Worm (Caenorhabditis elegans): Measurements from ENCODE around the gene ain-1.
A peak's percentile ranks its signal among the peaks of the same experiment; 100 is the strongest.

ain-1 gene

DNA sequence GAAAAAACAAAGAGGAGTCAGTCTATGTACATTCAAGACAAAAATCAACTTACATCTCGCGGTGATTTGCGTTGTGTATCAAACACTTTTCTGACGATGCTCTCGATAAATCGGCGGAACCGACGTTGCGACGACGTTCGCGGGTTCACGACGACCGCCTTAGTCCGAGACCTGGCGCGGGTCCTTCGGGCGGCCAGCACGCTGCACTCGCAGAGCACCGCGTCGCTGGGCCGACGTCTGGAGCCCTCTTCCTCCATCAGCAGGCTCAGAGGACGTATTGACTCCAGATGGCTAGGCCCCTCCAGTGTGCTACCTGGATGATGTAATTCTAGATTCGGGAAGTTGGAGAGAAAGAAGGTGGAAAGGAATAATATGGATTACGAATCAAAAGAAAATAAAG, 30.0 kb downstream of the ain-1 start:
- no peak for TF ChIP-seq ceh-82 (tag; optimal IDR thresholded peaks at IDR 0.05)
- TF ChIP-seq ama-1 (optimal IDR thresholded peaks at IDR 0.05) = no peak
- no peak for TF ChIP-seq nhr-76 (tag; optimal IDR thresholded peaks at IDR 0.05)
- TF ChIP-seq elt-1 (tag; optimal IDR thresholded peaks at IDR 0.05) = no peak
- no peak for TF ChIP-seq fkh-2 (tag; optimal IDR thresholded peaks at IDR 0.05)
- no peak for TF ChIP-seq hmg-11 (tag; optimal IDR thresholded peaks at IDR 0.05)
- TF ChIP-seq skn-1 (tag; optimal IDR thresholded peaks at IDR 0.05) = no peak
- TF ChIP-seq tbx-2 (tag; optimal IDR thresholded peaks at IDR 0.05) = no peak
- TF ChIP-seq ZK546.5 (tag; optimal IDR thresholded peaks at IDR 0.05) = no peak
- no peak for TF ChIP-seq daf-12 (tag; optimal IDR thresholded peaks at IDR 0.05)
- TF ChIP-seq nhr-237 (tag; optimal IDR thresholded peaks at IDR 0.05) = no peak
- no peak for TF ChIP-seq mml-1 (tag; optimal IDR thresholded peaks at IDR 0.05)
- TF ChIP-seq pqm-1 (tag; optimal IDR thresholded peaks at IDR 0.05) = no peak
- TF ChIP-seq nhr-25 (tag; optimal IDR thresholded peaks at IDR 0.05) = no peak
- TF ChIP-seq aly-2 (tag; optimal IDR thresholded peaks at IDR 0.05) = no peak
- no peak for TF ChIP-seq egl-5 (tag; optimal IDR thresholded peaks at IDR 0.05)
- no peak for TF ChIP-seq ceh-9 (tag; optimal IDR thresholded peaks at IDR 0.05)
- no peak for TF ChIP-seq mdl-1 (tag; optimal IDR thresholded peaks at IDR 0.05)
- TF ChIP-seq lin-39 (tag; optimal IDR thresholded peaks at IDR 0.05) = no peak
- TF ChIP-seq elt-3 (tag; optimal IDR thresholded peaks at IDR 0.05) = no peak

DNA sequence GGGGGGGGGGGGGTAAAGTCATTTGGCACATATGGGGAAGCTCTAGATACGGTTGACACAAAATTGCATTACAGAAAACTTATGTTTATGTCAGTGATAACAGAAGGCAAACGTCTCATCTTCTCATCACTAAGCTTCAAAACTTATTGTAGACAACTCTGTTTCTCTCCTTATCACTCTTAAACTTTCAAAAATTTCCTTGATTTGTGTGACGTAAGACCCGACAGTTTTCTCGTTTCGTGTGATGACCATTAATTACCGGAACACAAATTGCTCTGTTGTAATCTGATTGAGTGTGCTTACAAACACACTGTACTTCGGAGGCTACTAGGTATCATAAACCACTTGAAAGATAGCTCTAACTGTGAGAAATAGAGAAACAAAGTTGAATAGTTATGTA, 31.6 kb downstream of the ain-1 start:
- TF ChIP-seq ama-1 (optimal IDR thresholded peaks at IDR 0.05) (no peak), snpc-4 (tag; optimal IDR thresholded peaks at IDR 0.05) (no peak), elt-2 (tag; optimal IDR thresholded peaks at IDR 0.05) (peak; percentile 74), nhr-11 (tag; optimal IDR thresholded peaks at IDR 0.05) (no peak), pqm-1 (tag; optimal IDR thresholded peaks at IDR 0.05) (no peak)

DNA sequence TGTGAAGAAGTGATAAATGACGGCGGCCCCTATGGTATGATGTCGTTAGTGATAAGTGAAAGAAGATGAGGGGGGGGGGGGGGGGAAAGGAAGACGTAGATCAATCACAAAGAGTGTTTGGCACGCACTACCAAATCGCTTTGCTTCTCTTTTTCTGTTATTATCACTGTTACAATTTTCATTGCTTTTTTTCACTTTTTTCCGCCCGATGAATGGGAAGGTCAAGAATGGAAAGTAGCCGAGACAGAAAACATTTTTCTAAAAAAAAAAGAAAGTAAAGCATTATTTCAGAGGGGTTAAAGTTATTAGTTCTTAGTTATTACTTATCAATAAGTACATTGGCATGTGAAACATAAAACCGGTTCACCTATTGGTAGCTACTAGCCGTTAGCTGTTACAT, 34.0 kb downstream of the ain-1 start:
- TF ChIP-seq egl-27 (tag; optimal IDR thresholded peaks at IDR 0.05) = no peak
- no peak for TF ChIP-seq aly-2 (tag; optimal IDR thresholded peaks at IDR 0.05)
- TF ChIP-seq nhr-23 (tag; optimal IDR thresholded peaks at IDR 0.05) = peak; percentile 45
- TF ChIP-seq ceh-82 (tag; optimal IDR thresholded peaks at IDR 0.05) = no peak
- TF ChIP-seq ztf-11 (tag; optimal IDR thresholded peaks at IDR 0.05) = no peak

DNA sequence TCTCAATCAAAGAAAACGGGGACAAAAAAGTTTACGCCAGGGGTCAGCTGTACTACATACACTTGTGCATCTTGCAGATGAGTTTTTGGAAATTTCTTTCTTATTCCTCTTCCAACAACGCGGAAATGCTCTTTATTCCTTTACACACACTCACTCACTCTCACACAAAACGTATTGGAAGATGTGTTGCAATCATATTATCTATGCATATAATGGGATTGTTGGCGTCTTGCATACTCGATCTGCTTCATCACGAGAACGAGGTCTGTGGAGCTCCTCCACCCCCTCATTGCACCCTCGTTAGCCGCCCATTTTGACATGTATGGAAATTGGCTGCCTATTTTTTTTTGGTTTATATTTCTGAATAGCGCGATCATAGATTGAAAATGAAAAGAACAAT, 35.5 kb downstream of the ain-1 start:
- TF ChIP-seq snpc-4 (tag; optimal IDR thresholded peaks at IDR 0.05) = no peak
- TF ChIP-seq nhr-25 (tag; optimal IDR thresholded peaks at IDR 0.05) = no peak

DNA sequence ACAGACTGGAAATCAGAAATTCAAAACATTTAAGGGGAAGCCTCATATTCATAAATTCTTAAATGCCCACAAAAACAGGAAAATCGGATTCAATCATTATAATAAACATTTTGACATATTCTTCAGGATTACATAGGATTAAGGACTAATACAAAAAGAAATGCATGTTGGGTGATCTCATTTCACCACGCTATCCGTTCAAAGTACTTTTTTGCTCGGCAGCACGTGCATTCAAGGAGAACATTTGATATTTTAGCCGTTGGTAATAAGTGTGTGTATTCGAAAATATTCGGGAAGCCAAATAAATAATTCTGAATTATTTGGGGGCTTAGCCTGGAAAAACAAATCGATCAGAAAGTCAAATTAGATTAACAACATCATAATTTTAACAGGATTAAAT, 37.3 kb downstream of the ain-1 start:
- TF ChIP-seq eor-1 (tag; optimal IDR thresholded peaks at IDR 0.05) = no peak
- no peak for TF ChIP-seq ama-1 (optimal IDR thresholded peaks at IDR 0.05)
- TF ChIP-seq nhr-28 (tag; optimal IDR thresholded peaks at IDR 0.05) = no peak
- no peak for TF ChIP-seq fos-1 (tag; optimal IDR thresholded peaks at IDR 0.05)
- TF ChIP-seq pqm-1 (tag; optimal IDR thresholded peaks at IDR 0.05) = no peak
- no peak for TF ChIP-seq elt-3 (tag; optimal IDR thresholded peaks at IDR 0.05)
- TF ChIP-seq egl-5 (tag; optimal IDR thresholded peaks at IDR 0.05) = no peak

DNA sequence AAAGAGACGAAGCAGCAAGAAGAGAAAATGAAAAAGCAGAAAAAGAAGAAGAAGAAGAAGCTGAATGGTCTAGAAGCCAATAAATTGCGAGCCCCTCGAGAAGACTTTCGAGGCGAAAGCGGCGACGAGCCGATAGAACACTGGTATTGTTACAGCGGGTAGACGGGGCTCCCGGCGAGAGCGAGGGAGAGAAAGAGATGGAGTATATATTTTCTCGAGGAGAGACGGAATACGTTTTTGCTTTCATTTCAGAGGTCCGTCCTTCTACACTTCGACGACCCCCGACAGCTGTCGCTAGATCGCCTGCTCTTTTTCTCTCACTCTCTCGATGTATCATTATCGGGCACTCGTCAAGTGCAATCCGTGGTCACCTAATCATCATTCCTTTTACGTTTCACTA, 42.0 kb downstream of the ain-1 start:
- no peak for TF ChIP-seq nhr-67 (tag; optimal IDR thresholded peaks at IDR 0.05)
- peak; percentile 29 for TF ChIP-seq lin-39 (tag; optimal IDR thresholded peaks at IDR 0.05)

DNA sequence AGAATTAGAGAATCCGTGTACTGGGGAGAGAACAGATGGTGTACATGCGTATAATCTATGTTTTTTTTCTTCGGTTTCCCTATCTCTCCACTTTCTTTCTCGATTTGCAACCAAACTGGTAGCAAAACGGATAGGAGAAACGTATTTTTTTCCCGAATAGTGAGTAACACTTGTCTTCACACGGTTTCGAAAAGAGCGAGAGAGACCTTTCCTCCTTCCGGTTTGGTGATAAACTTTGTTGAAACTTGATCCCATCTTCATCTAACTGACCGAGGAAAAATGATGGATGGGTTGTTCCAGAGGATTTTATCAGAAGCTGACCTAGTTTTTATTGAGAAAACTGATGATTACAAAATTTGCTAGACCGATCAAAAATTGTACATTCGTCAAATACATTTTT, 45.1 kb downstream of the ain-1 start:
- TF ChIP-seq elt-3 (tag; optimal IDR thresholded peaks at IDR 0.05) (peak in 1 of 3 experiments; percentile 43), R02D3.7 (tag; optimal IDR thresholded peaks at IDR 0.05) (no peak)

DNA sequence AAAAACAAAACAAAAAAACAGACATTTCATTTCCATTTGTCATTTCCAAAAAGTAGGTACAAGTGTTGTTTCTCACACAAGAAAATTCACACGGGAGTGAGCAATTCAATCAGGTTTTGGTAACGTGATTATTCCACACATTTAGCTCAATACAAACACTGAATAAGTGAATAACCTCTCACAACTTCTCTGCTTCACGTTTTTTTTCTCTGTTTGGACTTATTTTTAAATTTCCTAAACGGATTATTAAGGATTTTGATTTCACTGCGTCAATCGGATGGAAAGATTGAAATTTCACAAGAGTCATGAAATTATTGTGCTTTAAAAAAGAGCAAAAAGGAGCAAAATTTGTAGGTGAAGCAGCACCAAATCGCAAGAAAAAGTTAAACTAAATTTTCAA, 47.0 kb downstream of the ain-1 start:
- TF ChIP-seq nhr-25 (tag; optimal IDR thresholded peaks at IDR 0.05) = no peak
- TF ChIP-seq nhr-43 (tag; optimal IDR thresholded peaks at IDR 0.05; ENCODE audit: poor library complexity, severe bottlenecking) = no peak
- TF ChIP-seq eor-1 (tag; optimal IDR thresholded peaks at IDR 0.05) = no peak
- TF ChIP-seq fkh-2 (tag; optimal IDR thresholded peaks at IDR 0.05) = no peak
- no peak for TF ChIP-seq elt-2 (tag; optimal IDR thresholded peaks at IDR 0.05)
- no peak for TF ChIP-seq skn-1 (tag; optimal IDR thresholded peaks at IDR 0.05)
- TF ChIP-seq jun-1 (tag; optimal IDR thresholded peaks at IDR 0.05) = no peak
- TF ChIP-seq ztf-11 (tag; optimal IDR thresholded peaks at IDR 0.05) = no peak
- no peak for TF ChIP-seq R02D3.7 (tag; optimal IDR thresholded peaks at IDR 0.05)
- TF ChIP-seq hmg-11 (tag; optimal IDR thresholded peaks at IDR 0.05) = no peak
- TF ChIP-seq nhr-67 (tag; optimal IDR thresholded peaks at IDR 0.05) = no peak
- no peak for TF ChIP-seq nhr-77 (tag; optimal IDR thresholded peaks at IDR 0.05)
- no peak for TF ChIP-seq nhr-237 (tag; optimal IDR thresholded peaks at IDR 0.05)

Data from whole organism, L3 larva.